Worm (Caenorhabditis elegans): ENCODE data around the gene Y55F3AR.2.

DNA sequence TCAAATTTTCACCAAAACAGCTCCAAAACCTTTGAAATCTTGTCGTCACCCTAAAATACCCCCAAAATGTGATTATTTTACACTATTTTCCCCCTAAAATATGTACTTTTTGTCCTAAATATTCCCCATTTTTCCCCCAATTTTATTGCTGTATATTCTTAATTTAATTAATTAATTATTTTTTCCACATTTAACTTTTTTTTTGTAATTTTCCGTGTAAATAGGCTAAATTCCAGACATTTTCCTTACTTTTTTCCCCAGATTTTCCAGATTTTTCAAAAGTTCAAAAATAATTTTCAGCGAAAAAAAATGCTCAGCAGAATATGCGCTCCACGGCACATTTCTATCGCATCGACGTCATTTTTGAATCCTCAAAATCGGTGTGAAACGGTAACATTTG lies 2.8 kb downstream of the Y55F3AR.2 start, which contains the start of gene cox-18:
- no peak for TF ChIP-seq flt-1 (GFP tag; IDR thresholded peaks at IDR 0.05)
- TF ChIP-seq ama-1 (optimal IDR thresholded peaks at IDR 0.05) = no peak
- no peak for TF ChIP-seq hmbx-1 (tag; optimal IDR thresholded peaks at IDR 0.05)
- TF ChIP-seq scrt-1 (GFP tag; IDR thresholded peaks at IDR 0.05) = no peak
- TF ChIP-seq B0310.2 (tag; optimal IDR thresholded peaks at IDR 0.05) = no peak
- no peak for TF ChIP-seq ceh-36 (tag; optimal IDR thresholded peaks at IDR 0.05)
- TF ChIP-seq ceh-13 (GFP tag; optimal IDR thresholded peaks at IDR 0.05) = no peak
- TF ChIP-seq tra-4 (tag; optimal IDR thresholded peaks at IDR 0.05) = no peak
- TF ChIP-seq pes-1 (GFP tag; IDR thresholded peaks at IDR 0.05) = no peak

Data from whole organism, early embryonic.